Worm (Caenorhabditis elegans) whole organism, dauer: ENCODE results near the gene C14F11.7.

ENCODE experiments used
- unc-62 ChIP-seq: sonication (generic microtip); optimal IDR thresholded peaks from 2 replicates; lab custom pipeline; 2017; ENCODE audit warnings: missing biosample characterization, missing genetic modification reagents, missing genetic modification characterization

C14F11.7 gene

ce11 chrX:6201542-6201941, 6.8 kb downstream of the C14F11.7 start:
- no peak for TF ChIP-seq unc-62 (GFP tag; lab: Kevin White, UChicago)

DNA sequence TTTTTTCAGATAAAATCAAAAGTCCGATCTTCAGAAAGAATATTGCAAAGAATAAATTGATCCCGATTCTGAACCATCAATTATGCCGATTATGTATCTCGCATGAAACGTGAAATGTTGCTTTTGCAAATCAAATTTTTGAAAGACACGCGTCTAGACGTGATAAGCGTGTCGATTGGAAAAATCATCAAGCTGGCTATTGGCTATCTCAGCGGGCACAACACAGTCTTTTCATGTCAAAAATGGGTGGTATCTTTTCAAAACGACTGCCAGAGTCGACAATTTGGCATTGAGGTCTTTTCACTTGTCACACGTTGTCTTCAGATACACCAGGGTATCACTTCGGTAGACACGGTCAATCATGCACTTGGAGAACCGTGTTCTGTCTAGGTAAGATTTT, 11.7 kb downstream of the C14F11.7 start, which contains the start of gene daf-9:
daf-9 (plus strand) TSS at position 301 of the 400 bp plus-strand sequence.
- no peak for TF ChIP-seq unc-62 (GFP tag; lab: Kevin White, UChicago)

- TF ChIP-seq unc-62 (GFP tag; lab: Kevin White, UChicago) = no peak
Measured at ce11 chrX:6194191-6194724, 14.1 kb downstream of the C14F11.7 start, which contains the start of gene ceh-54. ceh-54 (minus strand) TSS chrX:6194241.

ce11 chrX:6189955-6190354, 18.4 kb downstream of the C14F11.7 start, which contains the start of gene T13C5.9:
T13C5.9 (plus strand) TSS chrX:6190255.
- TF ChIP-seq unc-62 (GFP tag; lab: Kevin White, UChicago) = no peak

- no peak for TF ChIP-seq unc-62 (GFP tag; lab: Kevin White, UChicago)
Measured at ce11 chrX:6187848-6188247, 20.5 kb downstream of the C14F11.7 start, which contains the start of gene T13C5.10. T13C5.10 (plus strand) TSS chrX:6188148.

- TF ChIP-seq unc-62 (GFP tag; lab: Kevin White, UChicago) = no peak
Measured at ce11 chrX:6184709-6185108, 23.7 kb downstream of the C14F11.7 start, which contains the start of gene T13C5.2. T13C5.2 (plus strand) TSS chrX:6185009.

DNA sequence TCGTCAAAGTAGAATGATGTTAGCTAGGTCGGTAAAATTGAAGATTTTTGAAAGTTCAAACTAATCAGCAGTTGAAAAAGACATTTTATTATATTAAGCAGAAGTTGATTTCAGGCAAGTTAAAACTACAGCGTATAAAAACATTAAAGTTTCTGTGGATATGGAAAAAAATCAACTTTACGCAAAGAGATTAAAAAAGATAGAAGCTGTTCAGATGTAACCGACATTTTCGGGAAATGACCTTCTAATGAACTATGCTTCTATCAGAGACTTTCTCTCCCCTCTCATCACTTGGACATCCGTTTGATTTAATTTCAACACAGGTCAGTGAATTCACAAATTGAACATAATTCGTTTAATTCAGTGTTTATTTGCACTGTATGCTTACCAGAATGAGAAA, 28.1 kb downstream of the C14F11.7 start, which contains the start of gene T13C5.7:
T13C5.7 (plus strand) TSS at position 301 of the 400 bp plus-strand sequence.
- TF ChIP-seq unc-62 (GFP tag; lab: Kevin White, UChicago) = no peak

ce11 chrX:6178989-6179388, 29.4 kb downstream of the C14F11.7 start:
- no peak for TF ChIP-seq unc-62 (GFP tag; lab: Kevin White, UChicago)

- no peak for TF ChIP-seq unc-62 (GFP tag; lab: Kevin White, UChicago)
Measured at ce11 chrX:6177944-6178566, 30.3 kb downstream of the C14F11.7 start, which contains the start of the genes T25B2.4 and T13C5.3. T25B2.4 (plus strand) TSS chrX:6178244. T13C5.3 (plus strand) TSS chrX:6178516.

- no peak for TF ChIP-seq unc-62 (GFP tag; lab: Kevin White, UChicago)
Measured at ce11 chrX:6175829-6176228, 32.5 kb downstream of the C14F11.7 start, which contains the start of gene T25B2.3. T25B2.3 (plus strand) TSS chrX:6176129.

DNA sequence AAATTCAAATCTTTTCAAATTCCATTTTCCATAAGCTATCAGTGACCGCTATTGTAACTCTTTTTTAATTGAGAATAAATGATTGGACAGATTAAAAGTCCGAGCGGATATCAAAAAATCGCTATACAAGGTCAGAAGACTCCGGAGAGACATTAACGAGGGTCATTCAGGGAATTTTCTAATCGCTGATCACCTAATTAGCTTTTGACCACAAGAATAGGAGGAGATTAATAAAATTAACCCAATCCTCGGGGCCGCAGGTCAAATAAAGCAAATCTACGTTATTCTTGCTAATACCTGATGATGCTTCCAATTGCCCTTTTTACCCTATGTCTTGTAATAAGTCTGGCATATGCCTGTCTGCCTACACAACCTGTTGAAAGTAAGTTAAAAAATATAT, 34.7 kb downstream of the C14F11.7 start, which contains the start of gene T25B2.1:
T25B2.1 (plus strand) TSS at position 301 of the 400 bp plus-strand sequence.
- no peak for TF ChIP-seq unc-62 (GFP tag; lab: Kevin White, UChicago)

DNA sequence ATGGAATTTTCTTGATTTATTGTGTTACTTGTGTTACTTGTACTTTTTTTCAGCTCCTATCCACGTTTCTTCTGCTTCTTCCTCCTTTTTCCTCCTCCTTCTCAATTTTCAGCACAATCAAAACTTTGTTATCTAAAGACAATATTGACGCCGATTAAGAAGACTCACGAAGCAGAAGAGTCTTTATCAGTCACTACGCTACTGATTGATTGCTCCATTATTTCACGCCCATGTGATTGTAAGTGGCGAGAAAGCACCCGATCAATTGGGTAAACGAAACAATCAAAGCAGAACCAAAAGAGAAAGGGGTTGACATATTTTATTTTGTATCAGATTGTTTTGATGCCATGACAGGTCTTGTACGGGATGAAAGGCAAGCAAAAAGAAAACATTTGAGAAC, 39.1 kb downstream of the C14F11.7 start, which contains the start of gene T25B2.2:
T25B2.2 (plus strand) TSS at position 392 of the 400 bp plus-strand sequence.
- TF ChIP-seq unc-62 (GFP tag; lab: Kevin White, UChicago) = no peak

DNA sequence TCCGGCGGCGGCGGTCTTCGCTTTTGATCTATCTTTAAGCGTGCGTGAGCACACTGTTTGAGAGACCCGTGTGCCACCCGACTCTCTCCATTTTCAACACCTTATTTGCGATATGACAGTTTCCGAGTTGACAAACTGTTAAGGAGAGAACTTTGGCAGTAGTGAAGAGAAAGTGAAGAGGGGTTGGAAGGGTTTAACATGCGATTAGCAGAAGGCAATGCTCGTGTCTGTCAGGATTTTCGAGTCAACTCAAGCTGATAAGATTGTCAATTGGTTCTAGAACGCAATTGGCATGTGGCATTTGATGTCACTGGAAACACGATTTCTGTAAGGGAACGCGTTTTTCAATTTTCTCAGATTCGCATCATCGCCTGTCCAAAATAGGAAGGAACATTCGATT, 41.0 kb downstream of the C14F11.7 start:
- no peak for TF ChIP-seq unc-62 (GFP tag; lab: Kevin White, UChicago)

DNA sequence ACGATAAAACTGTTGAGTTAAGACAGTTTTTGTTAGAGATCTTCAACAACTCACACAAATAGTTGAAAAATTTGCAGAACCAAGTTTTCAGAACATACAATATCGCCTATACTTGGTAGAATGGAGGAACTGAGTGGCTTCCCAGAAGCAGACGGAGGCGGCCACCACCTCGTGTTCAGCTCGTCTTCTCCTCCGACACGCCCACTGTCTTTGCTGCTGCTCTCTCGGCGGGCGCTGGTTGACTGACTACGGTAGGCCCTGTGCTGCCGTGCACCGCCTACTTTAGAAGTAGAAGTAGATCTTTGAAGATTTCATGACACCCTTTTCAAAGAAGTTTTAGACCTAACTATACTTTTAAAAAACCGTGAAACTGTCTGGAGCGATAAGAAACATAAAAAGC, 46.3 kb downstream of the C14F11.7 start:
- no peak for TF ChIP-seq unc-62 (GFP tag; lab: Kevin White, UChicago)

DNA sequence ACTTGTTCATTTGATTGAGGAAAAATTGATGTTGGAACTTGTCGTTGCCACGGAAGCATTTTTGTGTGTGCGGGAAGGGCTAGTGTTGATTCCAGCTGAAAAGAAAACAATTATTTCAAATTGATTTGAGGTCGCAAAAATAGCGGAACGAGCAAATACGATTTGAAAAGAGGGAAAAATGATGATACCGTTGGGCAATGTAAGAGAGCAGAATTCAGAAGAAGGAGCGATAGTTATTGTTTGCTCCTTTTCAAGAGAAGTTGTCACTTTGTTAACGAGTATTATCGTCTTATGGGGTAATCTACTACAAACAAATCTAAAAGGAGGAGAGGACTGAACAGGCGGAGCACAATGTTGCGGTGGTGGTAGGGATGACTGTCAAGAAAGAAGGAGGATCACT, 47.9 kb downstream of the C14F11.7 start, which contains the start of gene odd-2:
odd-2 (minus strand) TSS at position 101 of the 400 bp plus-strand sequence.
- TF ChIP-seq unc-62 (GFP tag; lab: Kevin White, UChicago) = no peak

ce11 chrX:6159562-6159961, 48.8 kb downstream of the C14F11.7 start:
- no peak for TF ChIP-seq unc-62 (GFP tag; lab: Kevin White, UChicago)
